Worm (Caenorhabditis elegans) whole organism, L4 larva: ENCODE data around the gene cyp-31A2.
A peak's percentile ranks its signal among the peaks of the same experiment; 100 is the strongest.

Experiments
- D1046.2 ChIP-seq: fragments of 200-800 bp; sonication (Bioruptor generic); IDR thresholded peaks from 2 replicates; pipeline ENCODE4 v1.3.6; 2022; ENCODE audit warnings: missing genetic modification characterization, missing compliant biosample characterization
- F37D6.2 ChIP-seq: sonication (generic microtip); optimal IDR thresholded peaks from 2 replicates; lab custom pipeline; 2016; ENCODE audit warnings: mild to moderate bottlenecking, missing genetic modification characterization, missing compliant biosample characterization
- R02D3.7 ChIP-seq: fragments of 150-350 bp; sonication (generic microtip); optimal IDR thresholded peaks from 3 replicates; lab custom pipeline; 2014; ENCODE audit warnings: missing biosample characterization, missing genetic modification characterization
- T26A8.4 ChIP-seq: fragments of 200-800 bp; sonication (Bioruptor generic); IDR thresholded peaks from 2 replicates; pipeline ENCODE4 v1.3.6; 2022; ENCODE audit warnings: missing genetic modification characterization, missing compliant biosample characterization
- ZK337.2 ChIP-seq: fragments of 200-800 bp; sonication (Bioruptor generic); IDR thresholded peaks from 2 replicates; pipeline ENCODE4 v1.3.6; 2022; ENCODE audit warnings: missing genetic modification reagents, missing genetic modification characterization, missing compliant biosample characterization
- aha-1 ChIP-seq: fragments of 150-350 bp; peaks from one replicate; lab custom pipeline; 2014; ENCODE audit warnings: missing biosample characterization, missing genetic modification characterization
- ama-1 ChIP-seq: fragments of 150-350 bp; optimal IDR thresholded peaks from 2 replicates; lab custom pipeline; 2014; ENCODE audit warnings: inconsistent platforms, mixed read lengths
- attf-4 ChIP-seq: sonication (generic microtip); optimal IDR thresholded peaks from 3 replicates; lab custom pipeline; 2017; ENCODE audit warnings: missing biosample characterization, missing genetic modification characterization
- ceh-28 ChIP-seq: fragments of 150-350 bp; optimal IDR thresholded peaks from 2 replicates; lab custom pipeline; 2014; ENCODE audit warnings: missing biosample characterization, missing genetic modification reagents, missing genetic modification characterization
- daf-16 ChIP-seq, 3 experiments: sonication (generic microtip); optimal IDR thresholded peaks; 2 replicates each; lab custom pipeline; 2016 to 2017; ENCODE audit warnings: missing genetic modification characterization in 3 of 3, missing genetic modification reagents in 3 of 3, mild to moderate bottlenecking in 2 of 3, missing compliant biosample characterization in 2 of 3, missing biosample characterization in 1 of 3, moderate library complexity in 1 of 3
- dmd-6 ChIP-seq: fragments of 200-800 bp; sonication (Bioruptor generic); IDR thresholded peaks from 2 replicates; pipeline ENCODE4 v1.3.6; 2022; ENCODE audit warnings: missing genetic modification reagents, missing genetic modification characterization, missing compliant biosample characterization
- dve-1 ChIP-seq: sonication (generic microtip); optimal IDR thresholded peaks from 2 replicates; lab custom pipeline; 2017; ENCODE audit warnings: antibody characterized with exemption, mild to moderate bottlenecking, missing genetic modification characterization, missing compliant biosample characterization; ENCODE audit not compliant: insufficient read depth
- lin-1 ChIP-seq: fragments of 200-800 bp; sonication (Bioruptor generic); IDR thresholded peaks from 2 replicates; pipeline ENCODE4 v1.3.6; 2022; ENCODE audit warnings: missing genetic modification reagents, missing genetic modification characterization, missing compliant biosample characterization
- lin-39 ChIP-seq: fragments of 150-350 bp; optimal IDR thresholded peaks from 2 replicates; lab custom pipeline; 2014; ENCODE audit warnings: missing biosample characterization, missing genetic modification reagents, missing genetic modification characterization
- madf-5 ChIP-seq, 2 experiments: fragments of 200-800 bp; sonication (Bioruptor generic); IDR thresholded peaks; 2 replicates each; pipeline ENCODE4 v1.3.6; 2022; ENCODE audit warnings: missing compliant biosample characterization in 2 of 2, missing genetic modification characterization in 2 of 2
- mxl-2 ChIP-seq: fragments of 200-800 bp; sonication (Bioruptor generic); conservative IDR thresholded peaks from 2 replicates; pipeline ENCODE4 v1.3.6; 2022; ENCODE audit warnings: missing genetic modification reagents, missing genetic modification characterization, missing compliant biosample characterization
- mxl-3 ChIP-seq: fragments of 200-800 bp; sonication (Bioruptor generic); optimal IDR thresholded peaks from 2 replicates; lab custom pipeline; 2018; ENCODE audit warnings: mild to moderate bottlenecking, missing genetic modification characterization, missing compliant biosample characterization
- nhr-237 ChIP-seq: sonication (generic microtip); optimal IDR thresholded peaks from 2 replicates; lab custom pipeline; 2017; ENCODE audit warnings: missing biosample characterization, missing genetic modification characterization
- rbr-2 ChIP-seq: sonication (generic microtip); optimal IDR thresholded peaks from 2 replicates; lab custom pipeline; 2016; ENCODE audit warnings: missing genotype, missing genetic modification characterization, missing compliant biosample characterization
- saeg-2 ChIP-seq: fragments of 200-800 bp; sonication (Bioruptor generic); IDR thresholded peaks from 2 replicates; pipeline ENCODE4 v1.3.6; 2022; ENCODE audit warnings: missing genetic modification reagents, missing genetic modification characterization, missing compliant biosample characterization
- zag-1 ChIP-seq: fragments of 150-350 bp; optimal IDR thresholded peaks from 2 replicates; lab custom pipeline; 2014; ENCODE audit warnings: missing biosample characterization, missing genetic modification characterization
- zfp-2 ChIP-seq: sonication (generic microtip); optimal IDR thresholded peaks from 2 replicates; lab custom pipeline; 2016; ENCODE audit warnings: mild to moderate bottlenecking, missing genetic modification characterization, missing compliant biosample characterization
- zfp-3 ChIP-seq: fragments of 200-800 bp; sonication (Bioruptor generic); conservative IDR thresholded peaks from 2 replicates; pipeline ENCODE4 v1.3.6; 2022; ENCODE audit warnings: missing genetic modification reagents, missing genetic modification characterization, missing compliant biosample characterization

The cyp-31A2 gene

ce11 chrIV:11438255-11438654, 34.5 kb downstream of the cyp-31A2 start:
- no peak for TF ChIP-seq T26A8.4 (GFP tag; lab: Robert Waterston, UW)
- TF ChIP-seq aha-1 (tag; lab: Kevin White, UChicago), result peak; percentile 79
- no peak for TF ChIP-seq saeg-2 (GFP tag; lab: Robert Waterston, UW)
- peak; percentile 44; the same call in 1 of the 2 replicates for TF ChIP-seq dmd-6 (GFP tag; lab: Robert Waterston, UW)
- no peak for TF ChIP-seq attf-4 (tag; lab: Kevin White, UChicago)
- peak; percentile 1 for TF ChIP-seq rbr-2
- peak; percentile 22 for TF ChIP-seq ama-1 (lab: Kevin White, UChicago)
- TF ChIP-seq daf-16 (GFP tag; optimal IDR thresholded peaks at IDR 0.05; lab: Kevin White, UChicago), result no peak
- peak; percentile 92 for TF ChIP-seq daf-16 (tag; optimal IDR thresholded peaks at IDR 0.05; lab: Kevin White, UChicago)
- no peak for TF ChIP-seq ZK337.2
- TF ChIP-seq mxl-3 (GFP tag; lab: Kevin White, UChicago), result no peak
- no peak for TF ChIP-seq R02D3.7 (tag; lab: Kevin White, UChicago)

ce11 chrIV:11452928-11453327, 49.2 kb downstream of the cyp-31A2 start:
- TF ChIP-seq lin-39, result no peak
- no peak for TF ChIP-seq zfp-3 (GFP tag; lab: Robert Waterston, UW)
- no peak for TF ChIP-seq ceh-28 (tag; lab: Kevin White, UChicago)
- TF ChIP-seq zfp-2 (tag; lab: Kevin White, UChicago), result no peak
- no peak for TF ChIP-seq D1046.2 (GFP tag; lab: Robert Waterston, UW)
- TF ChIP-seq dmd-6 (GFP tag; lab: Robert Waterston, UW), result no peak
- TF ChIP-seq F37D6.2 (tag; lab: Kevin White, UChicago), result no peak
- TF ChIP-seq lin-1 (GFP tag; lab: Robert Waterston, UW), result no peak
- no peak for TF ChIP-seq mxl-2 (GFP tag; lab: Robert Waterston, UW)
- no peak for TF ChIP-seq dve-1
- no peak for TF ChIP-seq T26A8.4 (GFP tag; lab: Robert Waterston, UW)
- no peak for TF ChIP-seq madf-5 (GFP tag; IDR thresholded peaks at IDR 0.05; lab: Robert Waterston, UW)
- TF ChIP-seq nhr-237, result no peak
- TF ChIP-seq zag-1 (tag; lab: Kevin White, UChicago), result no peak
- no peak for TF ChIP-seq ama-1 (lab: Kevin White, UChicago)
